In the genomic region with DNA sequence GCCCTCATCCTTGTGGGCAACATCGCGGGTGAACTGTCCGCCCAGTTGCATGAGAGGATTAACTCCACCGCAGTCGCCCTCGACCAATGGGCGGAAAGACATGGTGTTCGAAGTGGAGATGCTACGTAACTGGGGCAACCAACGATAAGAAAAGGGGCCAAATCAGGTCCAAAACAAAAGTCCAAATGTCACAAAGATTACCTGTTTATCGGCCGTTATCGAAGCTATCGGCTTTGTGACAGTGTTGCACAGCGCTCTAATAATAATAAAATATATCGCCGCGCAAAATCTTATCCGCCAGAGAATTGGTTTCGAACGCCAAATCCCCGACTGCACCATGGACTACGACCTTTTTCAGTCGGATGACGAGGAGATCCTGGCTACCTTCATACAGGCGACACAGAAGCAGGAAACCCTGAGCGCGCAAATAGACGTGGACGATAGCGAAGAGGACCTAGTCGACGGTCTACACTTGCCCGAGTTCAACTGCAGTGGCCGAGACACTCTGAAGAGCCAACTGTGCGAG, we compare ENCODE assay signal across 1 fruit fly cellular context.
TF ChIP-seq lines count a peak whose summit lies in the region.

A gene (plus strand): TSS at position 285 of the 526 bp plus-strand sequence.
A gene (minus strand): TSS at position 476 of the 526 bp plus-strand sequence.

TF ChIP-seq in whole organism, embryonic, 481 proteins besides CTCF, POLR2A, EP300 and RAD21 (continued from another document and continues in another):
- TF ChIP-seq zfh2 (GFP tag; optimal IDR thresholded peaks at IDR 0.05; lab: Kevin White, UChicago) (no peak), Poxn (GFP tag; IDR thresholded peaks at IDR 0.05; lab: Robert Waterston, UW) (no peak), CG17829 (tag; optimal IDR thresholded peaks at IDR 0.05; lab: Kevin White, UChicago) (no peak), chinmo (GFP tag; IDR thresholded peaks at IDR 0.05; lab: Robert Waterston, UW; ENCODE audit: partially characterized antibody) (no peak), CG14710 (tag; optimal IDR thresholded peaks at IDR 0.05; lab: Kevin White, UChicago) (no peak), CG11723 (GFP tag; optimal IDR thresholded peaks at IDR 0.05; lab: Kevin White, UChicago) (no peak), CG12659 (GFP tag; optimal IDR thresholded peaks at IDR 0.05; lab: Kevin White, UChicago) (no peak), dysf (GFP tag; IDR thresholded peaks at IDR 0.05; lab: Robert Waterston, UW) (no peak), CG14965 (GFP tag; optimal IDR thresholded peaks at IDR 0.05; lab: Kevin White, UChicago; ENCODE audit: borderline replicate concordance) (no peak), CG4424 (GFP tag; optimal IDR thresholded peaks at IDR 0.05; lab: Kevin White, UChicago) (no peak), CG10209 (GFP tag; optimal IDR thresholded peaks at IDR 0.05; lab: Kevin White, UChicago) (no peak), CG3726 (GFP tag; IDR thresholded peaks at IDR 0.05; lab: Robert Waterston, UW) (no peak), Side (GFP tag; optimal IDR thresholded peaks at IDR 0.05; lab: Kevin White, UChicago) (no peak), org-1 (GFP tag; optimal IDR thresholded peaks at IDR 0.05; lab: Kevin White, UChicago) (no peak), gsb-n (tag; optimal IDR thresholded peaks at IDR 0.05; lab: Kevin White, UChicago) (no peak), nmo (GFP tag; optimal IDR thresholded peaks at IDR 0.05; lab: Kevin White, UChicago) (no peak), odd (GFP tag; optimal IDR thresholded peaks at IDR 0.05; lab: Kevin White, UChicago) (no peak), danr (GFP tag; IDR thresholded peaks at IDR 0.05; lab: Robert Waterston, UW) (no peak), Hand (GFP tag; optimal IDR thresholded peaks at IDR 0.05; lab: Kevin White, UChicago) (no peak), CG11085 (GFP tag; IDR thresholded peaks at IDR 0.05; lab: Robert Waterston, UW) (no peak), CG17361 (GFP tag; IDR thresholded peaks at IDR 0.05; lab: Robert Waterston, UW) (no peak), CG10366 (GFP tag; IDR thresholded peaks at IDR 0.05; lab: Robert Waterston, UW) (no peak), E2f1 (GFP tag; IDR thresholded peaks at IDR 0.05; lab: Robert Waterston, UW) (no peak), CG6683 (GFP tag; optimal IDR thresholded peaks at IDR 0.05; lab: Kevin White, UChicago) (no peak), CG7271 (tag; optimal IDR thresholded peaks at IDR 0.05; lab: Kevin White, UChicago) (no peak), hb (GFP tag; IDR thresholded peaks at IDR 0.05; lab: Robert Waterston, UW; ENCODE audit: partially characterized antibody) (peak; percentile 54; the same call in 2 of the 3 replicates), CG6254 (GFP tag; optimal IDR thresholded peaks at IDR 0.05; lab: Kevin White, UChicago) (no peak), trh (GFP tag; optimal IDR thresholded peaks at IDR 0.05; lab: Kevin White, UChicago) (no peak), CG9727 (GFP tag; optimal IDR thresholded peaks at IDR 0.05; lab: Kevin White, UChicago) (no peak), Meics (GFP tag; optimal IDR thresholded peaks at IDR 0.05; lab: Kevin White, UChicago) (no peak), NC2α (GFP tag; optimal IDR thresholded peaks at IDR 0.05; lab: Kevin White, UChicago) (no peak), Antp (GFP tag; optimal IDR thresholded peaks at IDR 0.05; lab: Kevin White, UChicago) (no peak), CG3163 (GFP tag; optimal IDR thresholded peaks at IDR 0.05; lab: Kevin White, UChicago) (no peak), toy (GFP tag; IDR thresholded peaks at IDR 0.05; lab: Robert Waterston, UW) (no peak), CG12769 (tag; optimal IDR thresholded peaks at IDR 0.05; lab: Kevin White, UChicago) (no peak), schlank (tag; optimal IDR thresholded peaks at IDR 0.05; lab: Kevin White, UChicago) (no peak), ftz-f1 (GFP tag; optimal IDR thresholded peaks at IDR 0.05; lab: Kevin White, UChicago) (no peak), Dbx (GFP tag; IDR thresholded peaks at IDR 0.05; lab: Robert Waterston, UW) (no peak), CG7963 (GFP tag; IDR thresholded peaks at IDR 0.05; lab: Robert Waterston, UW; ENCODE audit: partially characterized antibody) (peak; percentile 67; the same call in 1 of the 3 replicates), MTF-1 (GFP tag; optimal IDR thresholded peaks at IDR 0.05; lab: Kevin White, UChicago; ENCODE audit: borderline replicate concordance) (no peak), gcm2 (GFP tag; optimal IDR thresholded peaks at IDR 0.05; lab: Kevin White, UChicago) (no peak), ems (GFP tag; optimal IDR thresholded peaks at IDR 0.05; lab: Kevin White, UChicago) (no peak), Fer1 (GFP tag; optimal IDR thresholded peaks at IDR 0.05; lab: Kevin White, UChicago) (peak; percentile 33), CG10431 (GFP tag; optimal IDR thresholded peaks at IDR 0.05; lab: Kevin White, UChicago) (no peak), Doc2 (GFP tag; IDR thresholded peaks at IDR 0.05; lab: Robert Waterston, UW) (no peak), CG34376 (GFP tag; optimal IDR thresholded peaks at IDR 0.05; lab: Kevin White, UChicago) (peak; percentile 62), CG4360 (GFP tag; IDR thresholded peaks at IDR 0.05; lab: Robert Waterston, UW) (no peak), dm (GFP tag; optimal IDR thresholded peaks at IDR 0.05; lab: Kevin White, UChicago) (no peak), CG13894 (tag; optimal IDR thresholded peaks at IDR 0.05; lab: Kevin White, UChicago) (no peak), oc (tag; optimal IDR thresholded peaks at IDR 0.05; lab: Kevin White, UChicago) (no peak), HLH3B (GFP tag; IDR thresholded peaks at IDR 0.05; lab: Robert Waterston, UW) (no peak), fd3F (GFP tag; optimal IDR thresholded peaks at IDR 0.05; lab: Kevin White, UChicago) (no peak), z (GFP tag; IDR thresholded peaks at IDR 0.05; lab: Robert Waterston, UW) (no peak), dimm (GFP tag; IDR thresholded peaks at IDR 0.05; lab: Robert Waterston, UW) (no peak), tio (GFP tag; optimal IDR thresholded peaks at IDR 0.05; lab: Kevin White, UChicago) (no peak), CG12744 (GFP tag; optimal IDR thresholded peaks at IDR 0.05; lab: Kevin White, UChicago) (no peak), cwo (GFP tag; optimal IDR thresholded peaks at IDR 0.05; lab: Kevin White, UChicago) (no peak), dmrt99B (tag; optimal IDR thresholded peaks at IDR 0.05; lab: Kevin White, UChicago) (no peak), fru (optimal IDR thresholded peaks at IDR 0.05; lab: Kevin White, UChicago) (no peak), Dfd (GFP tag; optimal IDR thresholded peaks at IDR 0.05; lab: Kevin White, UChicago) (no peak), zen2 (GFP tag; IDR thresholded peaks at IDR 0.05; lab: Robert Waterston, UW; ENCODE audit: partially characterized antibody) (peak; percentile 56; the same call in 2 of the 3 replicates), Mes4 (GFP tag; optimal IDR thresholded peaks at IDR 0.05; lab: Kevin White, UChicago) (no peak), peb (GFP tag; IDR thresholded peaks at IDR 0.05; lab: Robert Waterston, UW) (no peak), CG9932 (GFP tag; IDR thresholded peaks at IDR 0.05; lab: Robert Waterston, UW) (no peak; the same call in 1 of the 2 replicates), maf-S (GFP tag; optimal IDR thresholded peaks at IDR 0.05; lab: Kevin White, UChicago) (no peak), CG13287 (GFP tag; IDR thresholded peaks at IDR 0.05; lab: Robert Waterston, UW; ENCODE audit: partially characterized antibody) (peak; percentile 73), B-H1 (GFP tag; IDR thresholded peaks at IDR 0.05; lab: Robert Waterston, UW) (no peak), CG7786 (GFP tag; optimal IDR thresholded peaks at IDR 0.05; lab: Kevin White, UChicago) (no peak), CG10979 (tag; optimal IDR thresholded peaks at IDR 0.05; lab: Kevin White, UChicago) (no peak), CG3407 (GFP tag; optimal IDR thresholded peaks at IDR 0.05; lab: Kevin White, UChicago) (no peak), Scr (GFP tag; IDR thresholded peaks at IDR 0.05; lab: Robert Waterston, UW; ENCODE audit: partially characterized antibody) (peak; percentile 63), Sin3A (optimal IDR thresholded peaks at IDR 0.05; lab: Kevin White, UChicago) (peak; percentile 13), CG32532 (GFP tag; IDR thresholded peaks at IDR 0.05; lab: Robert Waterston, UW) (no peak), Mad (GFP tag; optimal IDR thresholded peaks at IDR 0.05; lab: Kevin White, UChicago) (no peak), Pdp1 (GFP tag; optimal IDR thresholded peaks at IDR 0.05; lab: Kevin White, UChicago) (peak in 1 of 2 experiments; percentile 63), h (optimal IDR thresholded peaks at IDR 0.05; lab: Kevin White, UChicago) (no peak), sc (optimal IDR thresholded peaks at IDR 0.05; lab: Kevin White, UChicago) (no peak), sc (GFP tag; optimal IDR thresholded peaks at IDR 0.05; lab: Kevin White, UChicago) (no peak), sim (GFP tag; IDR thresholded peaks at IDR 0.05; lab: Robert Waterston, UW) (no peak), Myb (GFP tag; optimal IDR thresholded peaks at IDR 0.05; lab: Kevin White, UChicago) (peak; percentile 31), slbo (GFP tag; IDR thresholded peaks at IDR 0.05; lab: Robert Waterston, UW) (0 out of 2 replicates have a peak, but pooled peaks have one; percentile 12), CG6765 (GFP tag; optimal IDR thresholded peaks at IDR 0.05; lab: Kevin White, UChicago) (no peak), CG4820 (GFP tag; optimal IDR thresholded peaks at IDR 0.05; lab: Kevin White, UChicago) (no peak), Camta (GFP tag; optimal IDR thresholded peaks at IDR 0.05; lab: Kevin White, UChicago) (no peak), CG42726 (GFP tag; IDR thresholded peaks at IDR 0.05; lab: Robert Waterston, UW; ENCODE audit: partially characterized antibody) (no peak), Trl (optimal IDR thresholded peaks at IDR 0.05; lab: Kevin White, UChicago) (no peak), Trl (GFP tag; optimal IDR thresholded peaks at IDR 0.05; lab: Kevin White, UChicago) (no peak), CG8478 (optimal IDR thresholded peaks at IDR 0.05; lab: Kevin White, UChicago) (no peak), Asciz (GFP tag; optimal IDR thresholded peaks at IDR 0.05; lab: Kevin White, UChicago) (no peak), CG18599 (GFP tag; optimal IDR thresholded peaks at IDR 0.05; lab: Kevin White, UChicago) (no peak), ase (GFP tag; IDR thresholded peaks at IDR 0.05; lab: Robert Waterston, UW) (no peak), onecut (GFP tag; IDR thresholded peaks at IDR 0.05; lab: Robert Waterston, UW) (no peak), CG7745 (tag; optimal IDR thresholded peaks at IDR 0.05; lab: Kevin White, UChicago) (no peak), CG2712 (tag; optimal IDR thresholded peaks at IDR 0.05; lab: Kevin White, UChicago) (no peak), CG12942 (GFP tag; optimal IDR thresholded peaks at IDR 0.05; lab: Kevin White, UChicago) (no peak), cg (GFP tag; optimal IDR thresholded peaks at IDR 0.05; lab: Kevin White, UChicago) (no peak), CG4282 (GFP tag; optimal IDR thresholded peaks at IDR 0.05; lab: Kevin White, UChicago) (no peak), CG10543 (GFP tag; optimal IDR thresholded peaks at IDR 0.05; lab: Kevin White, UChicago) (no peak), nau (GFP tag; optimal IDR thresholded peaks at IDR 0.05; lab: Kevin White, UChicago) (no peak), vfl (GFP tag; optimal IDR thresholded peaks at IDR 0.05; lab: Kevin White, UChicago) (no peak), gem (tag; optimal IDR thresholded peaks at IDR 0.05; lab: Kevin White, UChicago) (no peak), CG12391 (tag; optimal IDR thresholded peaks at IDR 0.05; lab: Kevin White, UChicago) (no peak), crol (GFP tag; IDR thresholded peaks at IDR 0.05; lab: Robert Waterston, UW) (no peak), gcm (GFP tag; optimal IDR thresholded peaks at IDR 0.05; lab: Kevin White, UChicago) (no peak), wek (GFP tag; optimal IDR thresholded peaks at IDR 0.05; lab: Kevin White, UChicago) (no peak), CG3995 (GFP tag; optimal IDR thresholded peaks at IDR 0.05; lab: Kevin White, UChicago) (no peak), CG31441 (GFP tag; IDR thresholded peaks at IDR 0.05; lab: Robert Waterston, UW) (no peak), CG6813 (GFP tag; optimal IDR thresholded peaks at IDR 0.05; lab: Kevin White, UChicago) (no peak), bab2 (GFP tag; optimal IDR thresholded peaks at IDR 0.05; lab: Kevin White, UChicago) (no peak), pnt (GFP tag; optimal IDR thresholded peaks at IDR 0.05; lab: Kevin White, UChicago) (no peak), chn (GFP tag; optimal IDR thresholded peaks at IDR 0.05; lab: Kevin White, UChicago) (no peak), fd96Cb (tag; optimal IDR thresholded peaks at IDR 0.05; lab: Kevin White, UChicago) (no peak), CG16863 (GFP tag; optimal IDR thresholded peaks at IDR 0.05; lab: Kevin White, UChicago) (no peak), CG17912 (GFP tag; optimal IDR thresholded peaks at IDR 0.05; lab: Kevin White, UChicago) (no peak), Ptx1 (GFP tag; IDR thresholded peaks at IDR 0.05; lab: Robert Waterston, UW) (no peak), mirr (GFP tag; optimal IDR thresholded peaks at IDR 0.05; lab: Kevin White, UChicago) (no peak), CG6175 (GFP tag; IDR thresholded peaks at IDR 0.05; lab: Robert Waterston, UW) (no peak), Lhr (GFP tag; optimal IDR thresholded peaks at IDR 0.05; lab: Kevin White, UChicago) (no peak), disco-r (GFP tag; optimal IDR thresholded peaks at IDR 0.05; lab: Kevin White, UChicago) (no peak), bbx (GFP tag; IDR thresholded peaks at IDR 0.05; lab: Robert Waterston, UW; ENCODE audit: partially characterized antibody) (peak; percentile 68; the same call in 1 of the 2 replicates), wdn (GFP tag; IDR thresholded peaks at IDR 0.05; lab: Robert Waterston, UW) (no peak), H2.0 (GFP tag; IDR thresholded peaks at IDR 0.05; lab: Robert Waterston, UW) (0 out of 2 replicates have a peak, but pooled peaks have one; percentile 14), tin (GFP tag; optimal IDR thresholded peaks at IDR 0.05; lab: Kevin White, UChicago) (no peak), Fer3 (tag; optimal IDR thresholded peaks at IDR 0.05; lab: Kevin White, UChicago) (no peak), CG17186 (GFP tag; optimal IDR thresholded peaks at IDR 0.05; lab: Kevin White, UChicago) (no peak), Max (GFP tag; optimal IDR thresholded peaks at IDR 0.05; lab: Kevin White, UChicago) (no peak), sug (tag; optimal IDR thresholded peaks at IDR 0.05; lab: Kevin White, UChicago) (peak; percentile 9), tx (GFP tag; optimal IDR thresholded peaks at IDR 0.05; lab: Kevin White, UChicago) (no peak), Bdp1 (GFP tag; optimal IDR thresholded peaks at IDR 0.05; lab: Kevin White, UChicago) (no peak), Ets97D (GFP tag; optimal IDR thresholded peaks at IDR 0.05; lab: Kevin White, UChicago) (peak; percentile 19)
